Worm (Caenorhabditis elegans) whole organism, mixed stage, embryonic: ENCODE results near the gene T26C5.4.
A peak's percentile ranks its signal among the peaks of the same experiment; 100 is the strongest.

ENCODE experiments used
- bed-3 ChIP-seq: fragments of 200-800 bp; sonication (Bioruptor generic); optimal IDR thresholded peaks from 3 replicates; lab custom pipeline; 2018; ENCODE audit warnings: mild to moderate bottlenecking, missing genetic modification characterization, moderate library complexity, missing compliant biosample characterization
- blmp-1 ChIP-seq: fragments of 150-350 bp; optimal IDR thresholded peaks from 2 replicates; lab custom pipeline; 2014; ENCODE audit warnings: missing biosample characterization, missing genetic modification characterization
- ceh-39 ChIP-seq: fragments of 150-350 bp; optimal IDR thresholded peaks from 2 replicates; lab custom pipeline; 2014; ENCODE audit warnings: missing biosample characterization, missing genetic modification characterization
- ceh-43 ChIP-seq: fragments of 200-800 bp; sonication (Bioruptor generic); optimal IDR thresholded peaks from 2 replicates; lab custom pipeline; 2018; ENCODE audit warnings: mild to moderate bottlenecking, missing genetic modification characterization, moderate library complexity, missing compliant biosample characterization
- ceh-83 ChIP-seq: fragments of 200-800 bp; sonication (Bioruptor generic); optimal IDR thresholded peaks from 2 replicates; lab custom pipeline; 2018; ENCODE audit warnings: mild to moderate bottlenecking, missing genetic modification characterization, missing compliant biosample characterization
- ces-1 ChIP-seq: fragments of 150-350 bp; optimal IDR thresholded peaks from 2 replicates; lab custom pipeline; 2014; ENCODE audit warnings: missing biosample characterization, missing genetic modification reagents, missing genetic modification characterization
- cnd-1 ChIP-seq: fragments of 200-800 bp; sonication (Bioruptor generic); optimal IDR thresholded peaks from 2 replicates; lab custom pipeline; 2018; ENCODE audit warnings: mild to moderate bottlenecking, missing genetic modification characterization, missing compliant biosample characterization
- elt-1 ChIP-seq: sonication (generic microtip); optimal IDR thresholded peaks from 2 replicates; lab custom pipeline; 2017; ENCODE audit warnings: missing genetic modification characterization, mild to moderate bottlenecking, missing compliant biosample characterization, antibody characterized with exemption, moderate library complexity, borderline replicate concordance; ENCODE audit not compliant: insufficient read depth
- elt-3 ChIP-seq: fragments of 150-350 bp; optimal IDR thresholded peaks from 2 replicates; lab custom pipeline; 2014; ENCODE audit warnings: missing biosample characterization, missing genetic modification characterization
- flh-1 ChIP-seq: fragments of 200-800 bp; sonication (Bioruptor generic); optimal IDR thresholded peaks from 2 replicates; lab custom pipeline; 2018; ENCODE audit warnings: mild to moderate bottlenecking, missing genetic modification characterization, moderate library complexity, missing compliant biosample characterization
- ham-2 ChIP-seq: fragments of 200-800 bp; sonication (Bioruptor generic); optimal IDR thresholded peaks from 2 replicates; lab custom pipeline; 2018; ENCODE audit warnings: mild to moderate bottlenecking, missing genetic modification characterization, missing compliant biosample characterization
- hlh-1 ChIP-seq: fragments of 150-350 bp; optimal IDR thresholded peaks from 2 replicates; lab custom pipeline; 2014; ENCODE audit warnings: missing biosample characterization, missing genetic modification reagents, missing genetic modification characterization
- lin-32 ChIP-seq: fragments of 200-800 bp; sonication (Bioruptor generic); optimal IDR thresholded peaks from 2 replicates; lab custom pipeline; 2018; ENCODE audit warnings: mild to moderate bottlenecking, missing genetic modification characterization, missing compliant biosample characterization
- mab-5 ChIP-seq: fragments of 150-350 bp; optimal IDR thresholded peaks from 2 replicates; lab custom pipeline; 2014; ENCODE audit warnings: missing biosample characterization, missing genetic modification characterization
- mep-1 ChIP-seq: fragments of 150-350 bp; optimal IDR thresholded peaks from 2 replicates; lab custom pipeline; 2017; ENCODE audit warnings: missing biosample characterization, missing genetic modification reagents, missing genetic modification characterization, inconsistent platforms
- mls-2 ChIP-seq: sonication (generic microtip); optimal IDR thresholded peaks from 2 replicates; lab custom pipeline; 2016; ENCODE audit warnings: mild to moderate bottlenecking, missing genetic modification characterization, moderate library complexity, missing compliant biosample characterization
- nhr-2 ChIP-seq: fragments of 150-350 bp; optimal IDR thresholded peaks from 2 replicates; lab custom pipeline; 2014; ENCODE audit warnings: missing biosample characterization, missing genetic modification characterization
- nhr-28 ChIP-seq: fragments of 150-350 bp; optimal IDR thresholded peaks from 2 replicates; lab custom pipeline; 2014; ENCODE audit warnings: missing biosample characterization, missing genetic modification characterization
- nhr-76 ChIP-seq: sonication (generic microtip); optimal IDR thresholded peaks from 2 replicates; lab custom pipeline; 2017; ENCODE audit warnings: missing biosample characterization, missing genetic modification characterization
- pha-4 ChIP-seq: fragments of 150-350 bp; optimal IDR thresholded peaks from 2 replicates; lab custom pipeline; 2018; ENCODE audit warnings: missing biosample characterization, missing genetic modification reagents, missing genetic modification characterization
- sem-2 ChIP-seq: fragments of 200-800 bp; sonication (Bioruptor generic); optimal IDR thresholded peaks from 2 replicates; lab custom pipeline; 2018; ENCODE audit warnings: mild to moderate bottlenecking, missing genetic modification characterization, missing compliant biosample characterization
- snpc-4 ChIP-seq: fragments of 150-350 bp; optimal IDR thresholded peaks from 2 replicates; lab custom pipeline; 2014; ENCODE audit warnings: missing biosample characterization, missing genetic modification characterization
- sptf-1 ChIP-seq: sonication (generic microtip); optimal IDR thresholded peaks from 2 replicates; lab custom pipeline; 2017; ENCODE audit warnings: mild to moderate bottlenecking, missing genetic modification characterization, moderate library complexity, missing compliant biosample characterization
- tbx-8 ChIP-seq: fragments of 200-800 bp; sonication (Bioruptor generic); optimal IDR thresholded peaks from 2 replicates; lab custom pipeline; 2018; ENCODE audit warnings: mild to moderate bottlenecking, missing genetic modification characterization, moderate library complexity, missing compliant biosample characterization
- unc-120 ChIP-seq: sonication (generic microtip); optimal IDR thresholded peaks from 2 replicates; lab custom pipeline; 2017; ENCODE audit warnings: missing genetic modification characterization, missing compliant biosample characterization; ENCODE audit not compliant: poor library complexity, severe bottlenecking
- unc-39 ChIP-seq: fragments of 150-350 bp; optimal IDR thresholded peaks from 2 replicates; lab custom pipeline; 2014; ENCODE audit warnings: missing biosample characterization, missing genetic modification characterization
- unc-62 ChIP-seq: fragments of 150-350 bp; optimal IDR thresholded peaks from 2 replicates; lab custom pipeline; 2014; ENCODE audit warnings: missing biosample characterization, missing genetic modification reagents, missing genetic modification characterization
- zip-8 ChIP-seq: fragments of 150-350 bp; optimal IDR thresholded peaks from 2 replicates; lab custom pipeline; 2014; ENCODE audit warnings: missing biosample characterization, missing genetic modification characterization
- ztf-11 ChIP-seq: fragments of 150-350 bp; optimal IDR thresholded peaks from 2 replicates; lab custom pipeline; 2014; ENCODE audit warnings: missing biosample characterization, missing genetic modification characterization

Gene T26C5.4

DNA sequence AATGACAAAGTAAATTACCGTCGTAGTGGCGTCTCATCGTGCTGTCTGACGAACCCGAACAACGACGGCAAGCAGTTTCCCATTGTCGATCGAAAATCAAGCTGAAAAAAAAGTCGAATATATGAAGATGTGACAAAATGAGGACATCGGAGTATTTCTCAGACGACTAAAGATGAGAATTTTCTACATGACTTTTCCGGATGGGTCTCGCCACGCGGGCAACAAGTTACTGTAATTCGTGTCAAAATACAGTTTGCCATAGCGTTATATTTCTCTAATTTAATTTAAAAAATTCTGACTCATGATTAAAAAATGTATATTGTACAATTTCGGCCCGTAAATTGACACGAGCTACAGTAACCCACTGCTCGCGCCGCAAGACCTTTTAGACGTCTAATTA, 22.6 kb upstream of the T26C5.4 start, which contains the start of gene C01G6.4:
Gene C01G6.4 (minus strand): TSS at position 101 of the 400 bp plus-strand sequence.
- TF ChIP-seq unc-120 (no peak), mls-2 (tag; lab: Kevin White, UChicago) (no peak), blmp-1 (tag; lab: Kevin White, UChicago) (no peak), bed-3 (no peak)

- no peak for TF ChIP-seq ceh-43
- no peak for TF ChIP-seq ceh-83
- no peak for TF ChIP-seq hlh-1
- TF ChIP-seq cnd-1 (tag; lab: Kevin White, UChicago): no peak
- no peak for TF ChIP-seq sem-2 (GFP tag; lab: Kevin White, UChicago)
- TF ChIP-seq ces-1 (GFP tag; lab: Kevin White, UChicago): no peak
- no peak for TF ChIP-seq bed-3
- no peak for TF ChIP-seq pha-4 (tag; lab: Kevin White, UChicago)
- no peak for TF ChIP-seq snpc-4
- no peak for TF ChIP-seq ztf-11
- no peak for TF ChIP-seq nhr-2 (tag; lab: Kevin White, UChicago)
- no peak for TF ChIP-seq flh-1
- no peak for TF ChIP-seq nhr-76 (tag; lab: Kevin White, UChicago)
- TF ChIP-seq tbx-8 (GFP tag; lab: Kevin White, UChicago): no peak
- no peak for TF ChIP-seq nhr-28 (tag; lab: Kevin White, UChicago)
- TF ChIP-seq mab-5 (tag; lab: Kevin White, UChicago): no peak
- TF ChIP-seq unc-62 (GFP tag; lab: Kevin White, UChicago): no peak
- no peak for TF ChIP-seq lin-32 (GFP tag; lab: Kevin White, UChicago)
Measured at ce11 chrII:9271285-9271684, 21.0 kb upstream of the T26C5.4 start.

DNA sequence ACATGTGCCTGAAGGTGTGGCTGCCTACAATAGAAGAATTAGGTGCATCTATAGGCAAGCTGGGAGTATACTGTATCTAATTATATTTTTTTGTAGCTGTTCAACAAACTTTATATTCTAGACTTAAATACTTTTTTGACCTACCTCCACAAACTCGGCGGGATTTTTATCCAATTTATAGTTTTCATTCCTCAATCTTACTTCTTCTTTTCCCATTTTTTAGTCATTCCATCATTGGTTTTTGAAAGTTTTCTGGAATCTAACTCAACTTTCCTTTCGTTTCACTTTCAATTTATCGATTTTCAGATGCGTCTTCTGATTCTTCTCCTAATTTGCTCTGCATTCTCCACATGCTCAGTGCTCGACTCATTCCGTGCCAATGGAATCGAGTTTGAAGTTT, 19.3 kb upstream of the T26C5.4 start, which contains the start of gene C01G6.3:
Gene C01G6.3 (plus strand): TSS at position 301 of the 400 bp plus-strand sequence.
- TF ChIP-seq elt-1 (tag; lab: Kevin White, UChicago) (no peak), snpc-4 (no peak)

- TF ChIP-seq unc-62 (GFP tag; lab: Kevin White, UChicago): peak; percentile 18
- peak; percentile 50 for TF ChIP-seq cnd-1 (tag; lab: Kevin White, UChicago)
- TF ChIP-seq mep-1 (tag; lab: Kevin White, UChicago): peak; percentile 7
- TF ChIP-seq ceh-39 (tag; lab: Kevin White, UChicago): peak; percentile 84
- TF ChIP-seq tbx-8 (GFP tag; lab: Kevin White, UChicago): no peak
- no peak for TF ChIP-seq blmp-1 (tag; lab: Kevin White, UChicago)
- peak; percentile 95 for TF ChIP-seq nhr-2 (tag; lab: Kevin White, UChicago)
- TF ChIP-seq zip-8 (tag; lab: Kevin White, UChicago): peak; percentile 99
- peak; percentile 10 for TF ChIP-seq elt-1 (tag; lab: Kevin White, UChicago)
- TF ChIP-seq, all 35 proteins: peak for 7
Measured at ce11 chrII:9268983-9269382, 18.7 kb upstream of the T26C5.4 start.

ce11 chrII:9266755-9267154, 16.4 kb upstream of the T26C5.4 start, which contains the start of gene C01G6.2:
C01G6.2 (plus strand) TSS chrII:9267055.
- TF ChIP-seq lin-32 (GFP tag; lab: Kevin White, UChicago) (no peak), ceh-39 (tag; lab: Kevin White, UChicago) (no peak), snpc-4 (no peak)

- TF ChIP-seq ztf-11 (no peak), blmp-1 (tag; lab: Kevin White, UChicago) (no peak), ceh-43 (no peak), ham-2 (GFP tag; lab: Kevin White, UChicago) (peak; percentile 56), zip-8 (tag; lab: Kevin White, UChicago) (no peak), nhr-76 (tag; lab: Kevin White, UChicago) (no peak), ceh-39 (tag; lab: Kevin White, UChicago) (no peak), ceh-83 (no peak), sptf-1 (tag; lab: Kevin White, UChicago) (no peak), cnd-1 (tag; lab: Kevin White, UChicago) (no peak), nhr-28 (tag; lab: Kevin White, UChicago) (no peak), elt-3 (tag; lab: Kevin White, UChicago) (no peak), mls-2 (tag; lab: Kevin White, UChicago) (peak; percentile 23), nhr-2 (tag; lab: Kevin White, UChicago) (peak; percentile 33), elt-1 (tag; lab: Kevin White, UChicago) (no peak), tbx-8 (GFP tag; lab: Kevin White, UChicago) (no peak), unc-39 (no peak)
Measured at ce11 chrII:9266252-9266651, 15.9 kb upstream of the T26C5.4 start.
